Fruit fly (Drosophila melanogaster): ENCODE data around the gene Mcm3.

The Mcm3 gene

DNA sequence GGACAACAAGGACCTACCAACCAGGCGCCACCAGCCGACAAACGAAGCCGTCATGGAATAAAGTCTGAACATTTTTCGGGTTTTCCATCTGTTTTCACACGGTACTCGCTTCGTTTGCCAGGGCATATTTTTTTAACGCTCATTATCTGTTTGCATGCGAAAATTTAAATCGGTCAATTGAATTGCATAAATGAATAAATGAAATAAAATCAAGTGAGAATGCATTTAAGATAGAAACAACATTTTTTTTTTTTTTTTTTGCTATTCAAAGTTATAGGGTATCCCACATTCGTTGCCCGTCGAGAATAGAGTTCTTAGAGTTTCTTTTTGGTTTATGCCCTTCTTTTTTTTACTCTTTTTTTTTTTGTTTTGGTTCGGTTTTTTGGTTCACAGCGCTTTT is 37.8 kb upstream of the Mcm3 start (continued):
- TF ChIP-seq CG3847 (GFP tag; IDR thresholded peaks at IDR 0.05) (peak; percentile 52; the same call in 1 of the 2 replicates), HLH3B (GFP tag; IDR thresholded peaks at IDR 0.05) (peak; percentile 54), nom (GFP tag; optimal IDR thresholded peaks at IDR 0.05) (no peak), dati (GFP tag; IDR thresholded peaks at IDR 0.05) (no peak), CG8478 (optimal IDR thresholded peaks at IDR 0.05) (no peak), CG14710 (tag; optimal IDR thresholded peaks at IDR 0.05) (peak; percentile 49), bab2 (GFP tag; optimal IDR thresholded peaks at IDR 0.05) (no peak), CG1602 (GFP tag; optimal IDR thresholded peaks at IDR 0.05) (peak; percentile 36), NfI (GFP tag; optimal IDR thresholded peaks at IDR 0.05) (peak; percentile 30), stc (GFP tag; IDR thresholded peaks at IDR 0.05) (no peak), bcd (GFP tag; optimal IDR thresholded peaks at IDR 0.05) (peak; percentile 27), CG14050 (GFP tag; IDR thresholded peaks at IDR 0.05) (no peak), mam (GFP tag; optimal IDR thresholded peaks at IDR 0.05) (peak; percentile 44), tx (GFP tag; optimal IDR thresholded peaks at IDR 0.05) (peak; percentile 9), CG13775 (GFP tag; optimal IDR thresholded peaks at IDR 0.05) (peak; percentile 27), tgo (GFP tag; IDR thresholded peaks at IDR 0.05) (peak; percentile 38; the same call in 2 of the 3 replicates), CG10147 (GFP tag; optimal IDR thresholded peaks at IDR 0.05) (peak; percentile 61), CG10654 (GFP tag; optimal IDR thresholded peaks at IDR 0.05) (peak; percentile 33), CG15601 (tag; optimal IDR thresholded peaks at IDR 0.05) (no peak), Chrac-16 (GFP tag; optimal IDR thresholded peaks at IDR 0.05) (peak; percentile 7), D19A (tag; optimal IDR thresholded peaks at IDR 0.05) (peak; percentile 69), wdn (GFP tag; IDR thresholded peaks at IDR 0.05) (0 out of 2 replicates have a peak, but pooled peaks have one; percentile 9), CG18011 (GFP tag; optimal IDR thresholded peaks at IDR 0.05) (no peak), eve (GFP tag; optimal IDR thresholded peaks at IDR 0.05) (peak in 1 of 2 experiments; percentile 46), CG1603 (tag; optimal IDR thresholded peaks at IDR 0.05) (no peak), CG14014 (GFP tag; IDR thresholded peaks at IDR 0.05) (0 out of 2 replicates have a peak, but pooled peaks have one; percentile 39), aop (GFP tag; IDR thresholded peaks at IDR 0.05) (no peak), E2f2 (GFP tag; IDR thresholded peaks at IDR 0.05) (peak; percentile 16; the same call in 1 of the 2 replicates), Dek (tag; optimal IDR thresholded peaks at IDR 0.05) (peak; percentile 33), HmgZ (tag; optimal IDR thresholded peaks at IDR 0.05) (no peak), CG16779 (GFP tag; IDR thresholded peaks at IDR 0.05) (no peak), CG3726 (GFP tag; IDR thresholded peaks at IDR 0.05) (no peak), sug (tag; optimal IDR thresholded peaks at IDR 0.05) (peak; percentile 29), cas (GFP tag; IDR thresholded peaks at IDR 0.05) (no peak), tio (GFP tag; optimal IDR thresholded peaks at IDR 0.05) (no peak), Trl (optimal IDR thresholded peaks at IDR 0.05) (no peak), Trl (GFP tag; optimal IDR thresholded peaks at IDR 0.05) (peak; percentile 18), Hr51 (GFP tag; optimal IDR thresholded peaks at IDR 0.05) (peak in 1 of 2 experiments; percentile 49), Ada2b (GFP tag; IDR thresholded peaks at IDR 0.05) (peak; percentile 70), Hand (GFP tag; optimal IDR thresholded peaks at IDR 0.05) (peak; percentile 5), gfzf (GFP tag; optimal IDR thresholded peaks at IDR 0.05) (no peak), CG13894 (tag; optimal IDR thresholded peaks at IDR 0.05) (peak; percentile 50), E2f1 (GFP tag; IDR thresholded peaks at IDR 0.05) (peak; percentile 51), CG11398 (GFP tag; optimal IDR thresholded peaks at IDR 0.05) (peak; percentile 43), chif (GFP tag; optimal IDR thresholded peaks at IDR 0.05) (peak in 1 of 2 experiments; percentile 48), CG10462 (GFP tag; optimal IDR thresholded peaks at IDR 0.05) (no peak), Pdp1 (GFP tag; optimal IDR thresholded peaks at IDR 0.05) (peak; percentile 0 to 29), Aef1 (GFP tag; IDR thresholded peaks at IDR 0.05) (peak; percentile 26; the same call in 2 of the 3 replicates), CG8924 (tag; optimal IDR thresholded peaks at IDR 0.05) (peak; percentile 36), CG6765 (GFP tag; optimal IDR thresholded peaks at IDR 0.05) (no peak), gcm (GFP tag; optimal IDR thresholded peaks at IDR 0.05) (no peak), CG6272 (GFP tag; IDR thresholded peaks at IDR 0.05) (peak; percentile 44; the same call in 1 of the 2 replicates)
